Worm (Caenorhabditis elegans) whole organism, L3 larva: ENCODE results near the gene skr-21.

Experiments
- R02D3.7 ChIP-seq: fragments of 150-350 bp; optimal IDR thresholded peaks from 2 replicates; lab custom pipeline; 2014; ENCODE audit warnings: missing biosample characterization, missing genetic modification characterization
- ceh-28 ChIP-seq: fragments of 150-350 bp; optimal IDR thresholded peaks from 2 replicates; lab custom pipeline; 2014; ENCODE audit warnings: missing biosample characterization, missing genetic modification reagents, missing genetic modification characterization
- ceh-82 ChIP-seq: fragments of 150-350 bp; optimal IDR thresholded peaks from 2 replicates; lab custom pipeline; 2014; ENCODE audit warnings: missing biosample characterization, missing genetic modification characterization
- ceh-9 ChIP-seq: sonication (generic microtip); optimal IDR thresholded peaks from 2 replicates; lab custom pipeline; 2018; ENCODE audit warnings: missing biosample characterization, missing genetic modification characterization
- egl-27 ChIP-seq: sonication (generic microtip); optimal IDR thresholded peaks from 4 replicates; lab custom pipeline; 2017; ENCODE audit warnings: missing biosample characterization, missing genetic modification reagents, missing genetic modification characterization
- egl-5 ChIP-seq: fragments of 150-350 bp; optimal IDR thresholded peaks from 2 replicates; lab custom pipeline; 2017; ENCODE audit warnings: missing biosample characterization, missing genetic modification reagents, missing genetic modification characterization, inconsistent platforms
- elt-1 ChIP-seq: fragments of 150-350 bp; optimal IDR thresholded peaks from 2 replicates; lab custom pipeline; 2014; ENCODE audit warnings: missing biosample characterization, missing genetic modification characterization
- elt-2 ChIP-seq: sonication (generic microtip); optimal IDR thresholded peaks from 2 replicates; lab custom pipeline; 2016; ENCODE audit warnings: missing genetic modification reagents, mild to moderate bottlenecking, missing genetic modification characterization, missing compliant biosample characterization
- elt-3 ChIP-seq, 3 experiments: fragments of 150-350 bp in 1 of 3; sonication (generic microtip) in 2 of 3; optimal IDR thresholded peaks; 2 replicates in 2 of 3; 4 replicates in 1 of 3; lab custom pipeline; 2014 to 2017; ENCODE audit warnings: missing biosample characterization in 3 of 3, missing genetic modification characterization in 3 of 3
- fkh-2 ChIP-seq: fragments of 150-350 bp; optimal IDR thresholded peaks from 2 replicates; lab custom pipeline; 2014; ENCODE audit warnings: missing biosample characterization, missing genetic modification reagents, missing genetic modification characterization
- fos-1 ChIP-seq: fragments of 150-350 bp; optimal IDR thresholded peaks from 2 replicates; lab custom pipeline; 2014; ENCODE audit warnings: missing biosample characterization, missing genetic modification characterization
- hmg-11 ChIP-seq: sonication (generic microtip); optimal IDR thresholded peaks from 2 replicates; lab custom pipeline; 2016; ENCODE audit warnings: missing genetic modification characterization, missing compliant biosample characterization
- jun-1 ChIP-seq: fragments of 150-350 bp; optimal IDR thresholded peaks from 2 replicates; lab custom pipeline; 2014; ENCODE audit warnings: missing biosample characterization, missing genetic modification reagents, missing genetic modification characterization
- lin-39 ChIP-seq: fragments of 150-350 bp; optimal IDR thresholded peaks from 2 replicates; lab custom pipeline; 2018; ENCODE audit warnings: missing biosample characterization, missing genetic modification reagents, missing genetic modification characterization
- lsy-12 ChIP-seq: sonication (generic microtip); optimal IDR thresholded peaks from 2 replicates; lab custom pipeline; 2016; ENCODE audit warnings: mild to moderate bottlenecking, missing genetic modification characterization, missing compliant biosample characterization
- mml-1 ChIP-seq: fragments of 150-350 bp; sonication (generic microtip); optimal IDR thresholded peaks from 3 replicates; lab custom pipeline; 2014; ENCODE audit warnings: missing biosample characterization, missing genetic modification characterization
- nfya-1 ChIP-seq: sonication (generic microtip); optimal IDR thresholded peaks from 2 replicates; lab custom pipeline; 2017; ENCODE audit warnings: missing genetic modification characterization, mild to moderate bottlenecking, missing compliant biosample characterization, antibody characterized with exemption, moderate library complexity; ENCODE audit not compliant: insufficient read depth
- nhr-11 ChIP-seq: fragments of 150-350 bp; optimal IDR thresholded peaks from 2 replicates; lab custom pipeline; 2014; ENCODE audit warnings: missing biosample characterization, missing genetic modification characterization
- nhr-12 ChIP-seq: fragments of 150-350 bp; optimal IDR thresholded peaks from 2 replicates; lab custom pipeline; 2014; ENCODE audit warnings: missing biosample characterization, missing genetic modification characterization
- nhr-23 ChIP-seq: fragments of 150-350 bp; optimal IDR thresholded peaks from 2 replicates; lab custom pipeline; 2014; ENCODE audit warnings: missing biosample characterization, missing genetic modification reagents, missing genetic modification characterization
- nhr-237 ChIP-seq: fragments of 150-350 bp; optimal IDR thresholded peaks from 2 replicates; lab custom pipeline; 2014; ENCODE audit warnings: missing biosample characterization, missing genetic modification characterization
- nhr-25 ChIP-seq: sonication (generic microtip); optimal IDR thresholded peaks from 2 replicates; lab custom pipeline; 2017; ENCODE audit warnings: missing biosample characterization, missing genetic modification characterization
- nhr-28 ChIP-seq: fragments of 150-350 bp; optimal IDR thresholded peaks from 2 replicates; lab custom pipeline; 2014; ENCODE audit warnings: missing biosample characterization, missing genetic modification characterization
- nhr-43 ChIP-seq: sonication (generic microtip); optimal IDR thresholded peaks from 2 replicates; lab custom pipeline; 2016; ENCODE audit warnings: mild to moderate bottlenecking, missing genetic modification characterization, missing compliant biosample characterization; ENCODE audit not compliant: poor library complexity, severe bottlenecking
- nhr-67 ChIP-seq: fragments of 150-350 bp; optimal IDR thresholded peaks from 2 replicates; lab custom pipeline; 2014; ENCODE audit warnings: missing biosample characterization, missing genetic modification characterization
- nhr-76 ChIP-seq: fragments of 150-350 bp; sonication (generic microtip); optimal IDR thresholded peaks from 5 replicates; lab custom pipeline; 2014; ENCODE audit warnings: missing biosample characterization, missing genetic modification characterization
- nhr-77 ChIP-seq: fragments of 150-350 bp; optimal IDR thresholded peaks from 2 replicates; lab custom pipeline; 2014; ENCODE audit warnings: missing biosample characterization, missing genetic modification characterization
- pha-4 ChIP-seq: fragments of 150-350 bp; optimal IDR thresholded peaks from 2 replicates; lab custom pipeline; 2014; ENCODE audit warnings: missing biosample characterization, missing genetic modification reagents, missing genetic modification characterization
- pqm-1 ChIP-seq: fragments of 150-350 bp; optimal IDR thresholded peaks from 2 replicates; lab custom pipeline; 2017; ENCODE audit warnings: missing biosample characterization, missing genetic modification characterization, inconsistent platforms
- skn-1 ChIP-seq: fragments of 150-350 bp; optimal IDR thresholded peaks from 2 replicates; lab custom pipeline; 2014; ENCODE audit warnings: missing biosample characterization, missing genetic modification characterization
- snpc-4 ChIP-seq: fragments of 150-350 bp; optimal IDR thresholded peaks from 2 replicates; lab custom pipeline; 2014; ENCODE audit warnings: missing biosample characterization, missing genetic modification characterization
- tbx-2 ChIP-seq: sonication (generic microtip); optimal IDR thresholded peaks from 2 replicates; lab custom pipeline; 2016; ENCODE audit warnings: mild to moderate bottlenecking, missing genetic modification characterization, missing compliant biosample characterization
- unc-39 ChIP-seq: sonication (generic microtip); optimal IDR thresholded peaks from 4 replicates; lab custom pipeline; 2017; ENCODE audit warnings: missing biosample characterization, missing genetic modification characterization
- unc-62 ChIP-seq: fragments of 150-350 bp; sonication (generic microtip); optimal IDR thresholded peaks from 4 replicates; lab custom pipeline; 2014; ENCODE audit warnings: missing biosample characterization, missing genetic modification reagents, missing genetic modification characterization
- zag-1 ChIP-seq: fragments of 150-350 bp; optimal IDR thresholded peaks from 2 replicates; lab custom pipeline; 2014; ENCODE audit warnings: missing biosample characterization, missing genetic modification characterization
- ztf-11 ChIP-seq: fragments of 150-350 bp; optimal IDR thresholded peaks from 2 replicates; lab custom pipeline; 2014; ENCODE audit warnings: missing biosample characterization, missing genetic modification characterization
- ztf-4 ChIP-seq: fragments of 150-350 bp; optimal IDR thresholded peaks from 2 replicates; lab custom pipeline; 2014; ENCODE audit warnings: missing biosample characterization, missing genetic modification characterization

Gene skr-21

ce11 chrX:13264550-13264949 is 38.1 kb upstream of the skr-21 start (continued):
- TF ChIP-seq nhr-11 (tag; lab: Kevin White, UChicago) (no peak), nfya-1 (tag; lab: Kevin White, UChicago) (no peak), nhr-25 (tag; lab: Kevin White, UChicago) (no peak), skn-1 (tag; lab: Kevin White, UChicago) (peak; percentile 17), nhr-43 (tag; lab: Kevin White, UChicago) (peak; percentile 48), nhr-237 (tag; lab: Kevin White, UChicago) (no peak), fos-1 (tag; lab: Kevin White, UChicago) (no peak), egl-5 (tag; lab: Kevin White, UChicago) (no peak), hmg-11 (tag; lab: Kevin White, UChicago) (peak; percentile 84), nhr-67 (tag; lab: Kevin White, UChicago) (no peak), mml-1 (no peak)
- TF ChIP-seq, all 47 proteins: peak for 13

ce11 chrX:13262195-13262594 is 35.7 kb upstream of the skr-21 start, which contains the start of gene K09A11.1:
K09A11.1 (plus strand) TSS chrX:13262495.
- no peak for TF ChIP-seq nhr-25 (tag; lab: Kevin White, UChicago)
- no peak for TF ChIP-seq ceh-28 (tag; lab: Kevin White, UChicago)
- no peak for TF ChIP-seq jun-1
- TF ChIP-seq elt-2 (tag; lab: Kevin White, UChicago): no peak
- TF ChIP-seq nhr-12: no peak
- no peak for TF ChIP-seq ceh-9 (tag; lab: Kevin White, UChicago)
- no peak for TF ChIP-seq nhr-11 (tag; lab: Kevin White, UChicago)
- TF ChIP-seq pha-4: no peak
- TF ChIP-seq pqm-1 (tag; lab: Kevin White, UChicago): no peak
- TF ChIP-seq nhr-28 (tag; lab: Kevin White, UChicago): no peak
- TF ChIP-seq unc-62 (GFP tag; lab: Kevin White, UChicago): no peak
- no peak for TF ChIP-seq snpc-4
- no peak for TF ChIP-seq elt-3 (tag; optimal IDR thresholded peaks at IDR 0.05; lab: Kevin White, UChicago)
- TF ChIP-seq nhr-76: no peak
- no peak for TF ChIP-seq R02D3.7 (tag; lab: Kevin White, UChicago)
- no peak for TF ChIP-seq ceh-82 (tag; lab: Kevin White, UChicago)
- no peak for TF ChIP-seq fkh-2 (tag; lab: Kevin White, UChicago)
- TF ChIP-seq nhr-23 (tag; lab: Kevin White, UChicago): no peak
- no peak for TF ChIP-seq nhr-43 (tag; lab: Kevin White, UChicago)
- TF ChIP-seq, all 47 proteins: peak for 0

- TF ChIP-seq pqm-1 (tag; lab: Kevin White, UChicago) (peak; percentile 21), elt-2 (tag; lab: Kevin White, UChicago) (peak; percentile 23)
Observed at ce11 chrX:13261037-13261592, 34.7 kb upstream of the skr-21 start.

DNA sequence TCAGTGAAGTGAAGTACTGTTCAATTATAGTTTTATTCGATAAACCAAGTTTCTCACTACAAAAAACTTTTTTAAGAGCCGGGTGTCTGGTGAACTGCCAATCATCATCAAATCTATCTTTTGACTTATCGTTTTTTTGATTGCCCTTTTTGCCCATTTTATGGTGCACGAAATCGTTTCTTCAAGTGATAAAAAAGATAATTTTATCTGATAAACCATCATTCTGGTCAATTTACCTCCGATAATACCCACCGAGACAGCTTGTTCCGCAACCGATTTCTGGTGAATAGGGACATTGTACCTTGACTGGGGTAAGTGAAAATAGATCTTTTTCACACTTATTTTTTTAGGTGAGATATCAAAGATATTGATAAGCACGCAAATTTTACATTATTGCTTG is 31.1 kb upstream of the skr-21 start, which contains the start of gene K08H2.10:
TSS of gene K08H2.10 (plus strand) at position 230 of the 400 bp plus-strand sequence.
- peak; percentile 45 for TF ChIP-seq pqm-1 (tag; lab: Kevin White, UChicago)
- peak; percentile 97 for TF ChIP-seq elt-2 (tag; lab: Kevin White, UChicago)
- TF ChIP-seq jun-1: peak; percentile 43
- no peak for TF ChIP-seq skn-1 (tag; lab: Kevin White, UChicago)
- TF ChIP-seq, all 47 proteins: peak for 3

ce11 chrX:13251914-13252434 is 25.5 kb upstream of the skr-21 start, which contains the start of gene nhr-32:
nhr-32 (plus strand) TSS chrX:13251964.
- no peak for TF ChIP-seq elt-3 (tag; optimal IDR thresholded peaks at IDR 0.05; lab: Kevin White, UChicago)
- peak; percentile 14 for TF ChIP-seq nhr-43 (tag; lab: Kevin White, UChicago)

DNA sequence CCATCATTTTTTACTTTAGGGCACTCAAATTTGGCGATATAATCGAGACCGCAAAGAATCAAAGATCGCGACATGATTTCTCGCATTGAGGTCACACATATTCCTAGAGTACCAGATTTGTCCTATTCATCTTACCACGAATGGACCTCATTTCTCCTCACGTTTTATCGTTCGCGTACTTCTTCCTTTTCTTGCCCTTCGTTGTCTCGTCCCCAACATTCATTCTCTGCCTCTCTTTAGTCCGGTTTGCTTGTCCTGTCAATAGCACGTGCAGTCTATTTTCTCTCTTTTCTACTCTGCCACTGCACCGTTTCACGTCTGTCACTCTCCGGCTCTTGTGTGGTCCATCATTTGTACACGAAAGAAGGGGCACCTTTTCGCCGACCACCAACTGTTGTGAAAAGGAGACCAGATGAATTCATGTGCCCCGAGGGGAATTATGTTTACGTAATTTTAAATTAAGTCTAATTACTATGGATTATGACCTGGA is 24.9 kb upstream of the skr-21 start:
- TF ChIP-seq nhr-11 (tag; lab: Kevin White, UChicago) (no peak), tbx-2 (peak; percentile 42), nhr-77 (tag; lab: Kevin White, UChicago) (no peak), unc-62 (GFP tag; lab: Kevin White, UChicago) (no peak), ztf-4 (tag; lab: Kevin White, UChicago) (peak; percentile 10), lin-39 (peak; percentile 77), unc-39 (no peak), pha-4 (peak; percentile 89), nhr-25 (tag; lab: Kevin White, UChicago) (peak; percentile 88), skn-1 (tag; lab: Kevin White, UChicago) (no peak), nhr-43 (tag; lab: Kevin White, UChicago) (peak; percentile 44), nhr-12 (no peak), ztf-11 (tag; lab: Kevin White, UChicago) (no peak), nfya-1 (tag; lab: Kevin White, UChicago) (peak; percentile 71), egl-5 (tag; lab: Kevin White, UChicago) (peak; percentile 44), hmg-11 (tag; lab: Kevin White, UChicago) (peak; percentile 55), lsy-12 (peak; percentile 25), nhr-237 (tag; lab: Kevin White, UChicago) (no peak), ceh-9 (tag; lab: Kevin White, UChicago) (no peak), egl-27 (tag; lab: Kevin White, UChicago) (peak; percentile 19), pqm-1 (tag; lab: Kevin White, UChicago) (peak; percentile 0), elt-1 (tag; lab: Kevin White, UChicago) (peak; percentile 82), snpc-4 (peak; percentile 53), zag-1 (tag; lab: Kevin White, UChicago) (no peak)
